Worm (Caenorhabditis elegans): Measurements from ENCODE around the gene T11F9.14.

DNA sequence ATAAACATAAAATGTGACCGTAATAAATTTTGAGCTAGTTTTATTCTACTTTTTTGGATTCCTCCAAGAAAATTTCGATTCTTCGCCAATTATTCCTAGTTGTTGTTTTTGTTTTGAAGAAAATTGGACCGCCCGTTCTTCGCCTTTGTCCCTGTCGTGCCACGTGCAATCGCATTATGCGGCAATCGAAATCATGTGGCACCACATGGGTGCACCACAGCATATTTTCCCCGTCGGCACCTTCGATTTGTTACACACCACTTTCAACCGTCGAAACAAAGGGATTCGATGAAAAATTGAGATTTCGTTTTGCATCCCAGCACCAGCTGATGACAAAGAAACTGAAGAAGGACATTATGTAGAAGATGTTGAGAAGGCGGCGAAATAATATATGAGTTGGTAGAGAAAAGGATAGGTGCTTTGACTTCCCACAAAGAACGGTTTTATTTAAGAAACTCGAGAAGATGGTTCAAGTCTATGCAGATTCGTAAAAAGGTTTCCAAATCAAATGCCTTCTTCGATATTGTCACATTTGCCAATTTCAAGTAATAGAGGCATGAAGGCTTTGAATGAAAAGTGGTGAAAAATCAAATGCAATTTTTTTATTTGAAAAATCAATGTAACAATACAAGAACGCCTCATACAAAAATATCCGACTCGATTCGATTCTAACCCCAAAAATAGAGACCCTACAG is 48.1 kb upstream of the T11F9.14 start:
- TF ChIP-seq ref-1 (GFP tag; conservative IDR thresholded peaks at IDR 0.05), result no peak
- no peak for TF ChIP-seq tab-1 (GFP tag; IDR thresholded peaks at IDR 0.05)
- no peak for TF ChIP-seq cog-1 (tag; optimal IDR thresholded peaks at IDR 0.05)
- no peak for TF ChIP-seq ztf-29 (GFP tag; IDR thresholded peaks at IDR 0.05)
- TF ChIP-seq T22C8.4 (GFP tag; IDR thresholded peaks at IDR 0.05), result no peak
- no peak for TF ChIP-seq klf-2 (GFP tag; conservative IDR thresholded peaks at IDR 0.05)
